Worm (Caenorhabditis elegans) whole organism, midembryonic: ENCODE results near the gene nsy-4.

Source experiments
- T22C8.4 ChIP-seq: fragments of 200-800 bp; sonication (Bioruptor generic); IDR thresholded peaks from 2 replicates; pipeline ENCODE4 v1.3.6; 2022; ENCODE audit warnings: missing genetic modification characterization, missing compliant biosample characterization
- cog-1 ChIP-seq: sonication (generic microtip); optimal IDR thresholded peaks from 2 replicates; lab custom pipeline; 2016; ENCODE audit warnings: missing genetic modification characterization, missing compliant biosample characterization
- flt-1 ChIP-seq: fragments of 200-800 bp; sonication (Bioruptor generic); IDR thresholded peaks from 2 replicates; pipeline ENCODE4 v1.3.6; 2022; ENCODE audit warnings: missing genetic modification characterization, missing compliant biosample characterization
- klf-2 ChIP-seq: fragments of 200-800 bp; sonication (Bioruptor generic); conservative IDR thresholded peaks from 2 replicates; pipeline ENCODE4 v1.3.6; 2022; ENCODE audit warnings: missing genetic modification reagents, missing genetic modification characterization, missing compliant biosample characterization
- med-1 ChIP-seq: sonication (generic microtip); optimal IDR thresholded peaks from 2 replicates; lab custom pipeline; 2017; ENCODE audit warnings: missing genetic modification characterization, mild to moderate bottlenecking, missing compliant biosample characterization, antibody characterized with exemption, missing genetic modification reagents; ENCODE audit not compliant: insufficient read depth
- ref-1 ChIP-seq: fragments of 200-800 bp; sonication (Bioruptor generic); conservative IDR thresholded peaks from 2 replicates; pipeline ENCODE4 v1.3.6; 2022; ENCODE audit warnings: missing genetic modification reagents, missing genetic modification characterization, missing compliant biosample characterization
- tab-1 ChIP-seq: fragments of 200-800 bp; sonication (Bioruptor generic); IDR thresholded peaks from 2 replicates; pipeline ENCODE4 v1.3.6; 2022; ENCODE audit warnings: missing genetic modification characterization, missing compliant biosample characterization
- ztf-23 ChIP-seq: fragments of 200-800 bp; sonication (Bioruptor generic); IDR thresholded peaks from 2 replicates; pipeline ENCODE4 v1.3.6; 2022; ENCODE audit warnings: missing genetic modification reagents, missing genetic modification characterization, missing compliant biosample characterization
- ztf-29 ChIP-seq: fragments of 200-800 bp; sonication (Bioruptor generic); IDR thresholded peaks from 2 replicates; pipeline ENCODE4 v1.3.6; 2022; ENCODE audit warnings: missing genetic modification reagents, missing genetic modification characterization, missing compliant biosample characterization

The nsy-4 gene

DNA sequence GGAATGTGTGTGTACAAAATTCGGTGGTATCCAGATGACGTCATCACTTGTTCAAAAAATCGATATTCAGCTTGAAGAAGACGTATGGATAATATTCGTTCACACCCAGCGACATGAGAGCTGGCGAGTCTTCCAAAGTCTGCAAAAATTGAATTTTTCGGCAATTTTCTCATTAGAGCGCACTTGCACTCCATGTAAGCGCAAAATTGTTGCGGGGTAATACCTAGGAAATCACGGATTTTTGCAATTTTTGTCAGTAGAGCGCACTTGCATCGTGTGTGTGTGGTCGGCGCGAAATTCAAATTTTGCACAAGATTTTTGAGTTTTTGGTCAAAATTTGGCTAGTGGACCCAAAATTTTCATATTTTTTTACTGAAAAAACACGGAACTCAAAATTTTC lies 14.9 kb upstream of the nsy-4 start:
- no peak for TF ChIP-seq cog-1 (tag; lab: Kevin White, UChicago)

DNA sequence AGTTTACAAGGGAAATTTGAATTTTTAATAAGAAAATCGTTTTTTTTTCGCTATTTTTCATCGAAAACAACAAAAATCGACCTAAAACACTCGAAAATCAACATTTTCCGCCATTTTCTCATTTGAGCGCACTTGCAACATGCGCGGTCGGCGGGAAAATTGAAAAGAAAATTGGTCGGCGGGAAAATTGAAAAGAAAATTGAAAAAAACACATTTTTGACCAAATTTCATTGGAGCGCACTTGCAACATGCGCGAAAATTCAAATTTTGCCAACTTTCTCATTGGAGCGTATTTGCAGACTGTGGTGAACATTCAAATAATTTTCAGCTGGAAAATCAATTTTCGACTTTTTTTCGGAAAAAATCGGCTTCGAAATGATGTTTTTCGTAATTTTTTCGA lies 11.5 kb upstream of the nsy-4 start:
- TF ChIP-seq tab-1 (GFP tag; lab: Robert Waterston, UW) (no peak), med-1 (GFP tag; lab: Kevin White, UChicago) (no peak), ref-1 (GFP tag; lab: Robert Waterston, UW) (no peak), T22C8.4 (GFP tag; lab: Robert Waterston, UW) (no peak), klf-2 (no peak), ztf-23 (no peak), cog-1 (tag; lab: Kevin White, UChicago) (no peak), flt-1 (GFP tag; lab: Robert Waterston, UW) (no peak), ztf-29 (GFP tag; lab: Robert Waterston, UW) (no peak)

DNA sequence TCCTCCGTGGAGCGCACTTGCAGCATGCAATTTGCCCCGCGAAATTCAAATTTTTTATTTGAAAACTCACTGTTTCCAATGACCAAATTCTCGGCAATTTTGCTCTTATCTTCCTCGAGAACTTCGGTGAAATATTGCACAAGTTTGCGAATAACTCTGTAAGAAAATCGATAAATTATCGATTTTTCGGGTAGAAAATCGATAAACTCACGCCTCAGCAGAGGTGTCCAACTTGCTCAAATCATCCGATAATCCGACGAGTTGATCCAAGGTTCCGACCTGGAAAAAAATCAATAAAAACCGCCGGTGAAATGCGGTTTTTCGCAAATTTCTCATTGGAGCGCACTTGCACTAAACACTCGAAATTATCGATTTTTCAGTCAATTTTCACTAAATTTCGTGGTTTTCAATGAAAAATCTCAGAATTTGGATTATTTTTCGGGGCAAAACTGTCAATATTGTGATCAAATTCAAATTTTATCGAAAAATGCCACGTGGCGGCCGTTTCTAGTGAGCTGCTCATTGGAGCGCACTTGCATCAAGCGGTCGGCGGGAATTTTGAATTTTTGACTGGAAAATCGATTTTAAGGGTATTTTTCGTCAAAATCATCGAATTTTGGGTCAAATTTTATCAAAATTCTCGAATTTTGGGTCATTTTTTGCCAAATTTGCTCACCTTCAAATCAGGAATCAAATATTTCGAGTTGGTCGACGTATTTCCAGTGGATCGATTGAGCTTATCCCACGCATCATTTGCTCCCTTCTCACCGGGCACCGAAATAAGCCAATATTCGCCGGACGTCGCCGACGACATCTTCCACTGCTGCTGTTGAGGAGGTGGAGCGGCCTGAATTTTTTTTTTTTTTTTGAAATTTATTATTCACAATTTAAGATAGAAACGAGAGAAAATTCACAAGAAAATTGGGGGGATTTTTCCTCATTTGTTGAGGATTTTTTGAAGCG lies 9.1 kb upstream of the nsy-4 start, which contains the start of gene vha-11:
vha-11 (minus strand) TSS at position 847 of the 963 bp plus-strand sequence.
- TF ChIP-seq med-1 (GFP tag; lab: Kevin White, UChicago), result no peak
- peak; percentile 82 for TF ChIP-seq T22C8.4 (GFP tag; lab: Robert Waterston, UW)

DNA sequence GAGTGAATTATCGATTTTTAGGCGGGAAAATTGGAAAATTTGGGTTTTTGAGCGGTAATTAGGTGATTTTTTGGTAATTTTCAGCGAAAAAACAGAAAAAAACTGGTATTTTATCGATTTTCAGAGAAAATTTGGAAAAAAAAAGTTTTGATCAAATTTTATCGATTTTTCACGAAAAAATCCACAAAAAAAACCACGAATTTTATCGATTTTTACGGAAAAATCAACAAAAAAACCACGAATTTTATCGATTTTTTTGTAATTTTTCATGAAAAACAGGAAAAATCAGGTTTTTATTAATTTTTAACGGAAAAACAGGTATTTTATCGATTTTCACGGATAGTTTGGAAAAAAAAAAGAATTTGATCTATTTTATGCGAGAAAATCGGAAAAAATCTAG lies 8.2 kb upstream of the nsy-4 start:
- TF ChIP-seq flt-1 (GFP tag; lab: Robert Waterston, UW) (no peak), ztf-29 (GFP tag; lab: Robert Waterston, UW) (no peak), med-1 (GFP tag; lab: Kevin White, UChicago) (no peak), cog-1 (tag; lab: Kevin White, UChicago) (no peak), klf-2 (no peak), ref-1 (GFP tag; lab: Robert Waterston, UW) (no peak), T22C8.4 (GFP tag; lab: Robert Waterston, UW) (no peak), ztf-23 (no peak), tab-1 (GFP tag; lab: Robert Waterston, UW) (no peak)

DNA sequence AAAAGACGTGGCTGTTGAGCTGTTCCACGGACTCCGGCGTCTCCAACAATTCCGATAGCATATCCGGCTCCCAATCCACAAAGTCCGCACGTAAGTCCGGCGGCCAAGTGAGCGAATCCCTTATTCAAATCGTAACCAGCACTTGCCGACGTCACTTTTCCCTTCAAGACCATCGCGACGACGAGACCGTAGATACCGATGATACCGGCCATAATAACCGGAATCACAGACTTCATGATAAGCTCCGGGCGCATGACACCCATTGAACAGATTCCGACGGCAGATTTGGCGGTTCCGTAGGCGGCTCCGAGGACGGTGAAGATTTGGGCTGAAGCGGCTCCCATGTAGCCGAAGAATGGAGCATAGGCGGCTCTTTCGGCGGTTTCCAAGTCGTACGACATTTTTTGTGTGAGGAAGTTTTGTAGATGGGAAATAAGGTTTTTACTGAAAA lies 7.5 kb upstream of the nsy-4 start, which contains the start of gene vha-3:
vha-3 (minus strand) TSS at position 401 of the 451 bp plus-strand sequence.
- TF ChIP-seq ref-1 (GFP tag; lab: Robert Waterston, UW) (no peak), ztf-29 (GFP tag; lab: Robert Waterston, UW) (0 out of 2 replicates have a peak, but pooled peaks have one; percentile 28)

DNA sequence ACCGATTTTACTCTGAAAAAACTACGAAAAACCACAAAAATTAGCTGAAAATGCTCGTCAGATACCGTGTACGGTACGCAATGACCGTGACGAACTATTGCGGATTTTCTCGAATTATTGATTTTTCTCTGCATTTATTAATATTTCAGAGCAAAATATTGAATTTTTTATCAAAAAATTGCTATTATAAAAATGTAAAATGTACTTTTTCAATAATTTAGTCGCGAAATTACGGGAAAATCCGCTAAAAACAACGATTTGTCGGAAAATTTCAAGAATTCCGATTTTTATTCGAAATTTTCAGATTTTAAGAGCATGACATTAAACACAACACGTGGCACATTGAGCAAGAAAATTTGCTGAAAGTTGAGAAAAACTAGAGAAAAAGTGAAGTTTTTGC lies 6.8 kb upstream of the nsy-4 start, which contains the start of gene Y38F2AL.12:
Y38F2AL.12 (plus strand) TSS at position 301 of the 400 bp plus-strand sequence.
- TF ChIP-seq tab-1 (GFP tag; lab: Robert Waterston, UW) (no peak), med-1 (GFP tag; lab: Kevin White, UChicago) (no peak), ztf-23 (no peak), klf-2 (no peak), ref-1 (GFP tag; lab: Robert Waterston, UW) (no peak), flt-1 (GFP tag; lab: Robert Waterston, UW) (no peak), ztf-29 (GFP tag; lab: Robert Waterston, UW) (no peak), cog-1 (tag; lab: Kevin White, UChicago) (no peak), T22C8.4 (GFP tag; lab: Robert Waterston, UW) (no peak)

DNA sequence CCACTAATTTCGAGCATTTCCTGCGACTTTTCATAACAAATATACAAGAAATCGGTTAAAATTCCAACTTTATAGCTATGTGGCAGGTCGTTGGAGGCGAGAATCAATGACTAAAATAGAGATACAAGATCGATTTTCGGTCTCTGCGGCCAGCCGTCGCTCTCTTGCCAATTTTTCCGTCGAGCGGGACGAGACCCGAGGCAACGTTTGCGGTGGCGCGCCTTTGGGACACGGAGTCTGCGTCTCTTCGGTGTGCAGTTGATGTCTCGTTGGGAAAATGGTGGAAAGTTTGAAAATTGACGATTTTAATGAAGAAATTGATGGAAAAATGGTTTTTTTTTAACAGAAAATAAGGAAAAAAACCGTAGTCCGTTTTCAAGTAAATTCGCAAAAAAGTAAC lies 6.3 kb upstream of the nsy-4 start:
- no peak for TF ChIP-seq ref-1 (GFP tag; lab: Robert Waterston, UW)
- no peak for TF ChIP-seq klf-2
- no peak for TF ChIP-seq tab-1 (GFP tag; lab: Robert Waterston, UW)
- TF ChIP-seq med-1 (GFP tag; lab: Kevin White, UChicago), result no peak
- TF ChIP-seq ztf-23, result no peak
- no peak for TF ChIP-seq flt-1 (GFP tag; lab: Robert Waterston, UW)
- TF ChIP-seq cog-1 (tag; lab: Kevin White, UChicago), result no peak
- TF ChIP-seq T22C8.4 (GFP tag; lab: Robert Waterston, UW), result no peak
- no peak for TF ChIP-seq ztf-29 (GFP tag; lab: Robert Waterston, UW)

DNA sequence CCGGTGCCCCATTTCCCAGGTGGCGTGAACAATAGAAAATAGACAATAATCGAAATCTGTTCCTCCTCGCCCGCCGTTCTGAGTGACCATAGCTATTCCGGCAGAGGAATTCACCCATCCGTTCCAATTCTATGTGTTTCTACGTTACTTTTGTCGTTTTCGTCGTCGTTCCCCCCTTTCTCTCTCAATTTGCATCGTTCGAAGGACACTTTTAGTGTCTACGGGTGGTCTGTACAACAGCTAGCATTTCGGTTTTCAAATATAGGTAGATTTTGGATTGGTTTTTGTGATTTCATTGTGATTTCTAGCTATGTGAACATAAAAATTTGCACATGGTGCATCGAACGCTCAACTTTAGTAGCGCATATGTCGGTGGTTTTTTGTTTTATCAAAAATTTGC lies 3.1 kb upstream of the nsy-4 start:
- TF ChIP-seq klf-2, result no peak

DNA sequence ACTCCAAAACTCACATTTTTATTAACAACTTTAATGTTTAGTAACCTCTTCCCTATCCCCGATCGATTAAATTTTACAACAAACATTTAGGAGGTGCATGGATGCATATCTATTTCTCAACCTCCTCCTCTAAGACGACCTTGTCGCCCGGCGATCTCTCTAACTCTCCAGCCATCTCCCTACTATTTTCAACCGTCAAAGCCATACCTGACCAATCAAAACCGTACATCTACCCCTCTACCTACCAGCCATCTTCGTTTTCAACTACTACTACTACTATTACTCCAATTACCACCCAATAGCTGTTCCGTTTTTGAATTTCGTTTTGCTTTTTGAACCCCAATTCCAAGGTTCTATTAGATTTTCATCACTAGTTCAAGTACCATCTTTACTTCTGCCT lies 1.5 kb upstream of the nsy-4 start:
- TF ChIP-seq flt-1 (GFP tag; lab: Robert Waterston, UW) (no peak), ztf-29 (GFP tag; lab: Robert Waterston, UW) (no peak), T22C8.4 (GFP tag; lab: Robert Waterston, UW) (no peak), ztf-23 (no peak), tab-1 (GFP tag; lab: Robert Waterston, UW) (no peak)

DNA sequence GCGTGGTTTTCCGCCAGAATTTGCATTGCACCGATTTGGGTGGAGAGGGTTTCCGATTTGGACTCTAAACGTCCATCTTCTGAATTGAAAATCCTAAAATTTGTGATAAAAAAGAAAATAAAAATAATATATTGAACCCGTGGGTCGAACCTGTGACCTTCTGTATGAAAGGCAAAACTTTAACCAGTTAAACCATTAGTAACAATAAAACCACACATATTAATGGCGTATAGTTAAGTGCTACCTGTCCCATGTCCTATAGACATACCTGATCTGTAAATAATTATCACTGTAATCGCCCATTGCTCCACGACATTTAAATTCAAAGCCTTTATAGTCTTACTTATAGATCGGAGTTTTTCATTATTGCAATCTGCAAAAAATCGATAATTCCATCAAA lies 4.2 kb downstream of the nsy-4 start:
- TF ChIP-seq cog-1 (tag; lab: Kevin White, UChicago) (no peak), ztf-29 (GFP tag; lab: Robert Waterston, UW) (no peak), med-1 (GFP tag; lab: Kevin White, UChicago) (no peak), tab-1 (GFP tag; lab: Robert Waterston, UW) (no peak), T22C8.4 (GFP tag; lab: Robert Waterston, UW) (no peak), ref-1 (GFP tag; lab: Robert Waterston, UW) (no peak), flt-1 (GFP tag; lab: Robert Waterston, UW) (no peak), klf-2 (no peak)
